Worm (Caenorhabditis elegans): ENCODE data around the gene F53F1.3.

- no peak for TF ChIP-seq unc-62 (GFP tag; optimal IDR thresholded peaks at IDR 0.05)
- no peak for TF ChIP-seq ZK185.1 (tag; optimal IDR thresholded peaks at IDR 0.05; ENCODE audit: poor library complexity, severe bottlenecking)
- TF ChIP-seq fkh-3 (tag; optimal IDR thresholded peaks at IDR 0.05) = no peak
- TF ChIP-seq snpc-4 (GFP tag; optimal IDR thresholded peaks at IDR 0.05) = no peak
- no peak for TF ChIP-seq snpc-4 (tag; optimal IDR thresholded peaks at IDR 0.05)
- TF ChIP-seq ama-1 (optimal IDR thresholded peaks at IDR 0.05) = no peak
- TF ChIP-seq ama-1 (GFP tag; optimal IDR thresholded peaks at IDR 0.05) = no peak
- no peak for TF ChIP-seq snpc-3.4 (tag; optimal IDR thresholded peaks at IDR 0.05)
Measured at ce11 chrV:13372821-13373220, 35.2 kb upstream of the F53F1.3 start.

All from whole organism, young adult.